Fruit fly (Drosophila melanogaster) whole organism, embryonic: Measurements from ENCODE around the gene CG7565.
A peak's percentile ranks its signal among the peaks of the same experiment; 100 is the strongest.

Experiments
- Asciz ChIP-seq: fragments of 200-800 bp; sonication (Bioruptor generic); optimal IDR thresholded peaks from 2 replicates; lab custom pipeline; 2017; ENCODE audit warnings: missing biosample characterization, mild to moderate bottlenecking, missing genetic modification characterization, missing genetic modification reagents
- CG10366 ChIP-seq: fragments of 200-800 bp; sonication (Bioruptor generic); IDR thresholded peaks from 2 replicates; pipeline ENCODE4 v1.3.6; 2022; ENCODE audit warnings: missing biosample characterization, missing genetic modification characterization
- CG10565 ChIP-seq: fragments of 200-800 bp; sonication (Bioruptor generic); optimal IDR thresholded peaks from 3 replicates; lab custom pipeline; 2016; ENCODE audit warnings: missing biosample characterization, mild to moderate bottlenecking, missing genetic modification characterization
- CG14050 ChIP-seq: fragments of 200-800 bp; sonication (Bioruptor generic); IDR thresholded peaks from 3 replicates; pipeline ENCODE4 v1.3.6; 2022; ENCODE audit warnings: missing biosample characterization, missing genetic modification characterization
- CG14667 ChIP-seq: fragments of 200-800 bp; sonication (Bioruptor generic); IDR thresholded peaks from 2 replicates; pipeline ENCODE4 v1.3.6; 2022; ENCODE audit warnings: missing biosample characterization, missing genetic modification characterization
- CG14710 ChIP-seq: fragments of 200-800 bp; sonication (Bioruptor generic); optimal IDR thresholded peaks from 3 replicates; lab custom pipeline; 2019; ENCODE audit warnings: missing biosample characterization, mild to moderate bottlenecking, missing genetic modification characterization, moderate library complexity
- CG1647 ChIP-seq: fragments of 200-800 bp; sonication (Bioruptor generic); optimal IDR thresholded peaks from 3 replicates; lab custom pipeline; 2016; ENCODE audit warnings: missing biosample characterization, missing genetic modification characterization
- CG18619 ChIP-seq: fragments of 200-800 bp; sonication (Bioruptor generic); optimal IDR thresholded peaks from 3 replicates; lab custom pipeline; 2017; ENCODE audit warnings: missing biosample characterization, mild to moderate bottlenecking, missing genetic modification characterization
- CG2116 ChIP-seq: fragments of 200-800 bp; sonication (Bioruptor generic); optimal IDR thresholded peaks from 3 replicates; lab custom pipeline; 2018; ENCODE audit warnings: missing biosample characterization, mild to moderate bottlenecking, missing genetic modification characterization
- CG31388 ChIP-seq: fragments of 200-800 bp; sonication (Bioruptor generic); optimal IDR thresholded peaks from 2 replicates; lab custom pipeline; 2016; ENCODE audit warnings: missing biosample characterization, missing genetic modification characterization
- CG3281 ChIP-seq: fragments of 200-800 bp; sonication (Bioruptor generic); optimal IDR thresholded peaks from 3 replicates; lab custom pipeline; 2017; ENCODE audit warnings: missing biosample characterization, mild to moderate bottlenecking, missing genetic modification characterization
- CG34422 ChIP-seq: fragments of 200-800 bp; sonication (Bioruptor generic); IDR thresholded peaks from 3 replicates; pipeline ENCODE4 v1.3.6; 2022; ENCODE audit warnings: missing biosample characterization, missing genetic modification characterization
- CG42726 ChIP-seq: fragments of 200-800 bp; sonication (Bioruptor generic); IDR thresholded peaks from 2 replicates; pipeline ENCODE4 v1.3.6; 2022; ENCODE audit warnings: missing biosample characterization, missing genetic modification characterization; ENCODE audit not compliant: partially characterized antibody
- CG4820 ChIP-seq: fragments of 200-800 bp; sonication (Bioruptor generic); optimal IDR thresholded peaks from 3 replicates; lab custom pipeline; 2016; ENCODE audit warnings: missing biosample characterization, missing genetic modification characterization
- CG5180 ChIP-seq: fragments of 200-800 bp; sonication (Bioruptor generic); optimal IDR thresholded peaks from 3 replicates; lab custom pipeline; 2017; ENCODE audit warnings: missing biosample characterization, missing genetic modification characterization, mild to moderate bottlenecking, moderate library complexity, missing genetic modification reagents
- CG8924 ChIP-seq: fragments of 200-800 bp; optimal IDR thresholded peaks from 3 replicates; lab custom pipeline; 2019; ENCODE audit warnings: missing biosample characterization, mild to moderate bottlenecking, missing genetic modification characterization, moderate library complexity
- CG9727 ChIP-seq: fragments of 200-800 bp; sonication (Bioruptor generic); optimal IDR thresholded peaks from 3 replicates; lab custom pipeline; 2017; ENCODE audit warnings: missing biosample characterization, mild to moderate bottlenecking, missing genetic modification characterization
- CG9817 ChIP-seq: fragments of 200-800 bp; sonication (Bioruptor generic); optimal IDR thresholded peaks from 2 replicates; lab custom pipeline; 2018; ENCODE audit warnings: missing biosample characterization, mild to moderate bottlenecking, missing genetic modification characterization, moderate library complexity
- Dref ChIP-seq: fragments of 200-800 bp; sonication (Bioruptor generic); IDR thresholded peaks from 2 replicates; pipeline ENCODE4 v1.3.6; 2022; ENCODE audit warnings: missing biosample characterization, missing genetic modification characterization
- Elba2 ChIP-seq: fragments of 200-800 bp; sonication (Bioruptor generic); optimal IDR thresholded peaks from 3 replicates; lab custom pipeline; 2016; ENCODE audit warnings: missing biosample characterization, missing genetic modification characterization
- Ets65A ChIP-seq: fragments of 200-800 bp; sonication (Bioruptor generic); peaks from one replicate; lab custom pipeline; 2016; ENCODE audit warnings: missing biosample characterization, missing genetic modification characterization
- Gug ChIP-seq: fragments of 200-800 bp; sonication (Bioruptor generic); IDR thresholded peaks from 4 replicates; pipeline ENCODE4 v1.3.6; 2022; ENCODE audit warnings: missing biosample characterization, missing genetic modification characterization
- Hmr ChIP-seq: fragments of 200-800 bp; sonication (Bioruptor generic); optimal IDR thresholded peaks from 3 replicates; lab custom pipeline; 2017; ENCODE audit warnings: mild to moderate bottlenecking, missing biosample characterization, missing genetic modification reagents, missing genetic modification characterization
- Hsf ChIP-seq: fragments of 200-800 bp; sonication (Bioruptor generic); optimal IDR thresholded peaks from 3 replicates; lab custom pipeline; 2016; ENCODE audit warnings: missing biosample characterization, missing genetic modification characterization
- Jarid2 ChIP-seq: fragments of 200-800 bp; sonication (Bioruptor generic); optimal IDR thresholded peaks from 3 replicates; lab custom pipeline; 2017; ENCODE audit warnings: mild to moderate bottlenecking, missing biosample characterization, missing genetic modification reagents, missing genetic modification characterization
- Max ChIP-seq: fragments of 200-800 bp; sonication (Bioruptor generic); optimal IDR thresholded peaks from 2 replicates; lab custom pipeline; 2016; ENCODE audit warnings: missing biosample characterization, mild to moderate bottlenecking, missing genetic modification characterization
- Nf-YC ChIP-seq: fragments of 200-800 bp; optimal IDR thresholded peaks from 3 replicates; lab custom pipeline; 2019; ENCODE audit warnings: missing biosample characterization, mild to moderate bottlenecking, missing genetic modification characterization, moderate library complexity
- PHDP ChIP-seq: fragments of 200-800 bp; sonication (Bioruptor generic); optimal IDR thresholded peaks from 3 replicates; lab custom pipeline; 2018; ENCODE audit warnings: missing biosample characterization, mild to moderate bottlenecking, missing genetic modification characterization, moderate library complexity
- Pdp1 ChIP-seq, 2 experiments: fragments of 200-800 bp; sonication (Bioruptor generic); optimal IDR thresholded peaks; 3 replicates each; lab custom pipeline; 2016; ENCODE audit warnings: missing biosample characterization in 2 of 2, missing genetic modification characterization in 2 of 2, mild to moderate bottlenecking in 1 of 2, moderate library complexity in 1 of 2
- Ravus ChIP-seq: fragments of 200-800 bp; sonication (Bioruptor generic); IDR thresholded peaks from 2 replicates; pipeline ENCODE4 v1.3.6; 2022; ENCODE audit warnings: missing biosample characterization, missing genetic modification characterization
- Sin3A ChIP-seq: fragments of >200 bp; optimal IDR thresholded peaks from 2 replicates; lab custom pipeline; 2018
- Stat92E ChIP-seq, 3 experiments: fragments of >200 bp in 2 of 3; fragments of 200-800 bp in 1 of 3; sonication (Bioruptor generic) in 1 of 3; optimal IDR thresholded peaks; 2 replicates each; lab custom pipeline; 2017 to 2019; ENCODE audit warnings: missing biosample characterization in 3 of 3, missing genetic modification characterization in 3 of 3, mild to moderate bottlenecking in 1 of 3, moderate library complexity in 1 of 3
- Trl ChIP-seq, 3 experiments: fragments of >200 bp in 2 of 3; fragments of 200-800 bp in 1 of 3; sonication (Bioruptor generic) in 1 of 3; optimal IDR thresholded peaks; 2 replicates in 1 of 3; 3 replicates in 2 of 3; lab custom pipeline; 2016 to 2017; ENCODE audit warnings: missing biosample characterization in 1 of 3, missing genetic modification characterization in 1 of 3
- Usf ChIP-seq: fragments of 200-800 bp; sonication (Bioruptor generic); optimal IDR thresholded peaks from 2 replicates; lab custom pipeline; 2017; ENCODE audit warnings: missing genotype, missing biosample characterization, missing genetic modification characterization
- ash1 ChIP-seq: fragments of 200-800 bp; sonication (Bioruptor generic); optimal IDR thresholded peaks from 2 replicates; lab custom pipeline; 2018; ENCODE audit warnings: missing biosample characterization, mild to moderate bottlenecking, missing genetic modification characterization
- br ChIP-seq: fragments of >200 bp; optimal IDR thresholded peaks from 2 replicates; lab custom pipeline; 2017
- corto ChIP-seq: fragments of 200-800 bp; sonication (Bioruptor generic); optimal IDR thresholded peaks from 2 replicates; lab custom pipeline; 2016; ENCODE audit warnings: missing biosample characterization, mild to moderate bottlenecking, missing genetic modification characterization, moderate library complexity
- crc ChIP-seq: fragments of 200-800 bp; sonication (Bioruptor generic); optimal IDR thresholded peaks from 2 replicates; lab custom pipeline; 2016; ENCODE audit warnings: missing biosample characterization, missing genetic modification characterization
- croc ChIP-seq: fragments of 200-800 bp; sonication (Bioruptor generic); conservative IDR thresholded peaks from 3 replicates; pipeline ENCODE4 v1.3.6; 2022; ENCODE audit warnings: missing biosample characterization, missing genetic modification characterization
- crp ChIP-seq, 2 experiments: fragments of 200-800 bp; sonication (Bioruptor generic); optimal IDR thresholded peaks; 2 replicates in 1 of 2; 3 replicates in 1 of 2; lab custom pipeline; 2017; ENCODE audit warnings: missing biosample characterization in 2 of 2, missing genetic modification characterization in 2 of 2, mild to moderate bottlenecking in 1 of 2, moderate library complexity in 1 of 2
- exex ChIP-seq: fragments of 200-800 bp; sonication (Bioruptor generic); optimal IDR thresholded peaks from 4 replicates; lab custom pipeline; 2018; ENCODE audit warnings: missing biosample characterization, mild to moderate bottlenecking, missing genetic modification characterization, moderate library complexity
- eyg ChIP-seq: fragments of 200-800 bp; sonication (Bioruptor generic); optimal IDR thresholded peaks from 3 replicates; lab custom pipeline; 2016; ENCODE audit warnings: missing biosample characterization, missing genetic modification characterization
- fd64A ChIP-seq: fragments of 200-800 bp; sonication (Bioruptor generic); optimal IDR thresholded peaks from 3 replicates; lab custom pipeline; 2018; ENCODE audit warnings: missing biosample characterization, mild to moderate bottlenecking, missing genetic modification characterization
- gcm2 ChIP-seq: fragments of 200-800 bp; sonication (Bioruptor generic); optimal IDR thresholded peaks from 2 replicates; lab custom pipeline; 2016; ENCODE audit warnings: missing biosample characterization, missing genetic modification characterization
- grau ChIP-seq: fragments of 200-800 bp; optimal IDR thresholded peaks from 3 replicates; lab custom pipeline; 2019; ENCODE audit warnings: missing biosample characterization, mild to moderate bottlenecking, missing genetic modification characterization, moderate library complexity
- ham ChIP-seq: fragments of 200-800 bp; sonication (Bioruptor generic); IDR thresholded peaks from 2 replicates; pipeline ENCODE4 v1.3.6; 2022; ENCODE audit warnings: missing biosample characterization, missing genetic modification characterization
- her ChIP-seq: fragments of 200-800 bp; sonication (Bioruptor generic); optimal IDR thresholded peaks from 2 replicates; lab custom pipeline; 2016; ENCODE audit warnings: missing biosample characterization, missing genetic modification characterization
- jing ChIP-seq: fragments of 200-800 bp; sonication (Bioruptor generic); optimal IDR thresholded peaks from 2 replicates; lab custom pipeline; 2018; ENCODE audit warnings: missing biosample characterization, mild to moderate bottlenecking, missing genetic modification characterization
- otp ChIP-seq: fragments of 200-800 bp; sonication (Bioruptor generic); IDR thresholded peaks from 3 replicates; pipeline ENCODE4, ENCODE4 v1.3.6; 2022; ENCODE audit warnings: missing biosample characterization, missing genetic modification characterization
- peb ChIP-seq: fragments of 200-800 bp; sonication (Bioruptor generic); IDR thresholded peaks from 2 replicates; pipeline ENCODE4 v1.3.6; 2022; ENCODE audit warnings: missing biosample characterization, missing genetic modification characterization
- salm ChIP-seq: fragments of 200-800 bp; sonication (Bioruptor generic); optimal IDR thresholded peaks from 2 replicates; lab custom pipeline; 2018; ENCODE audit warnings: missing biosample characterization, mild to moderate bottlenecking, missing genetic modification characterization

The CG7565 gene

DNA sequence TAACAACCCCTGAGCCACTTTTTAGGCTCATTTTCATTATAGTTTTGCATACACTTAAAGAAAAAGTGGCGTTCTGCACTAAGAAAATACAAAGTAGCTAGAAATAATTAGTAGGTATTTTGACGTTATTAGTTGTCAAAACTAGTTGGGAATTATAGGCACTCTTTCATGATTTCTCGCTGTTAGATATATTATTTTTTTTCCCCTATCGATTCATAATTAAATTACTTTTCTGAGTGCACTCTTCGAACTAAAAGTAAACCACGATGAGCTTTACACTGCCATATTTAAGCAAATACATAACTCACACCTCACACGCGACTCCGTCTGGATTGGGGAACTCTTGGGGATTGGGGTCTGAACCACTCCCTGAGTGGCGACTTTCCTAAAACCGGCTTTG lies 18.9 kb downstream of the CG7565 start:
- TF ChIP-seq CG9817 (tag; lab: Kevin White, UChicago) (no peak), PHDP (tag; lab: Kevin White, UChicago) (peak; percentile 30), br (lab: Kevin White, UChicago) (no peak), Nf-YC (peak; percentile 9), croc (GFP tag; lab: Robert Waterston, UW) (peak; percentile 44), her (GFP tag; lab: Kevin White, UChicago) (no peak), Usf (GFP tag; lab: Kevin White, UChicago) (peak; percentile 31), Elba2 (GFP tag; lab: Kevin White, UChicago) (no peak), CG18619 (GFP tag; lab: Kevin White, UChicago) (peak; percentile 40), CG10565 (no peak), exex (tag; lab: Kevin White, UChicago) (peak; percentile 14), CG1647 (peak; percentile 16), otp (GFP tag; lab: Robert Waterston, UW) (0 out of 3 replicates have a peak, but pooled peaks have one; percentile 25), Max (GFP tag; lab: Kevin White, UChicago) (peak; percentile 43), CG14710 (peak; percentile 64), CG8924 (peak; percentile 12), CG42726 (GFP tag; lab: Robert Waterston, UW) (no peak), CG9727 (peak; percentile 67), eyg (GFP tag; lab: Kevin White, UChicago) (no peak), Trl (optimal IDR thresholded peaks at IDR 0.05; lab: Kevin White, UChicago) (peak in 1 of 2 experiments; percentile 18), Trl (GFP tag; optimal IDR thresholded peaks at IDR 0.05; lab: Kevin White, UChicago) (peak; percentile 27), CG3281 (peak; percentile 69), CG14050 (GFP tag; lab: Robert Waterston, UW) (0 out of 3 replicates have a peak, but pooled peaks have one; percentile 19), ash1 (GFP tag; lab: Kevin White, UChicago) (no peak), fd64A (GFP tag; lab: Kevin White, UChicago) (peak; percentile 45), Hmr (GFP tag; lab: Kevin White, UChicago) (peak; percentile 36), Asciz (GFP tag; lab: Kevin White, UChicago) (peak; percentile 77), CG14667 (no peak), CG31388 (peak; percentile 34), Ets65A (GFP tag; lab: Kevin White, UChicago) (peak; percentile 93), CG4820 (GFP tag; lab: Kevin White, UChicago) (peak; percentile 69), crp (GFP tag; optimal IDR thresholded peaks at IDR 0.05; lab: Kevin White, UChicago) (no peak), Jarid2 (GFP tag; lab: Kevin White, UChicago) (peak; percentile 27), CG10366 (peak; percentile 48; the same call in 1 of the 2 replicates), jing (GFP tag; lab: Kevin White, UChicago) (no peak), Dref (GFP tag; lab: Robert Waterston, UW) (no peak), CG34422 (GFP tag; lab: Robert Waterston, UW) (no peak), Hsf (GFP tag; lab: Kevin White, UChicago) (no peak), ham (no peak), CG5180 (peak; percentile 67), gcm2 (GFP tag; lab: Kevin White, UChicago) (no peak), grau (tag; lab: Kevin White, UChicago) (peak; percentile 35), Ravus (GFP tag; lab: Robert Waterston, UW) (peak; percentile 3; the same call in 1 of the 2 replicates), Gug (GFP tag; lab: Robert Waterston, UW) (0 out of 4 replicates have a peak, but pooled peaks have one; percentile 3), peb (GFP tag; lab: Robert Waterston, UW) (no peak), corto (GFP tag; lab: Kevin White, UChicago) (no peak), salm (no peak), CG2116 (GFP tag; lab: Kevin White, UChicago) (no peak), Pdp1 (GFP tag; optimal IDR thresholded peaks at IDR 0.05; lab: Kevin White, UChicago) (peak; percentile 1 to 70), Sin3A (lab: Kevin White, UChicago) (no peak), crc (no peak), Stat92E (GFP tag; optimal IDR thresholded peaks at IDR 0.05; lab: Kevin White, UChicago) (no peak)
